Fruit fly (Drosophila melanogaster) ovary, adult (tissue): ENCODE results near the gene Best3.

Experiments
- CG17801 ChIP-seq: fragments of 200-800 bp; optimal IDR thresholded peaks from 2 replicates; lab custom pipeline; 2019; ENCODE audit warnings: missing biosample characterization, mild to moderate bottlenecking, missing genetic modification characterization, moderate library complexity; ENCODE audit not compliant: partially characterized antibody

Best3 gene

dm6 chr3L:15302685-15303084 is at the start of gene Best3:
Gene Best3, minus strand, starts transcription at chr3L:15302785.
- no peak for TF ChIP-seq CG17801 (GFP tag; lab: Kevin White, UChicago)

- TF ChIP-seq CG17801 (GFP tag; lab: Kevin White, UChicago) = no peak
Observed at dm6 chr3L:15352048-15352447, 49.5 kb upstream of the Best3 start.

dm6 chr3L:15348759-15349158 is 46.2 kb upstream of the Best3 start:
- TF ChIP-seq CG17801 (GFP tag; lab: Kevin White, UChicago) = no peak

dm6 chr3L:15347695-15348465 is 45.3 kb upstream of the Best3 start:
- TF ChIP-seq CG17801 (GFP tag; lab: Kevin White, UChicago) = no peak

dm6 chr3L:15344923-15345322 is 42.3 kb upstream of the Best3 start:
- TF ChIP-seq CG17801 (GFP tag; lab: Kevin White, UChicago) = no peak

- TF ChIP-seq CG17801 (GFP tag; lab: Kevin White, UChicago) = no peak
Observed at dm6 chr3L:15336277-15336821, 33.8 kb upstream of the Best3 start, which contains the start of gene Toll-6. Gene Toll-6, plus strand, starts transcription at chr3L:15336692.

- no peak for TF ChIP-seq CG17801 (GFP tag; lab: Kevin White, UChicago)
Observed at dm6 chr3L:15334640-15335039, 32.1 kb upstream of the Best3 start.

- no peak for TF ChIP-seq CG17801 (GFP tag; lab: Kevin White, UChicago)
Observed at dm6 chr3L:15330161-15330542, 27.6 kb upstream of the Best3 start.

dm6 chr3L:15329261-15330160 is 26.9 kb upstream of the Best3 start:
- TF ChIP-seq CG17801 (GFP tag; lab: Kevin White, UChicago) = no peak

dm6 chr3L:15325445-15325844 is 22.9 kb upstream of the Best3 start:
- TF ChIP-seq CG17801 (GFP tag; lab: Kevin White, UChicago) = no peak

- no peak for TF ChIP-seq CG17801 (GFP tag; lab: Kevin White, UChicago)
Observed at dm6 chr3L:15322173-15322572, 19.6 kb upstream of the Best3 start.

dm6 chr3L:15321001-15321438 is 18.4 kb upstream of the Best3 start:
- TF ChIP-seq CG17801 (GFP tag; lab: Kevin White, UChicago) = no peak

- no peak for TF ChIP-seq CG17801 (GFP tag; lab: Kevin White, UChicago)
Observed at dm6 chr3L:15320241-15320640, 17.7 kb upstream of the Best3 start.

dm6 chr3L:15315400-15315799 is 12.8 kb upstream of the Best3 start:
- no peak for TF ChIP-seq CG17801 (GFP tag; lab: Kevin White, UChicago)

- no peak for TF ChIP-seq CG17801 (GFP tag; lab: Kevin White, UChicago)
Observed at dm6 chr3L:15314997-15315396, 12.4 kb upstream of the Best3 start.
